Worm (Caenorhabditis elegans): Measurements from ENCODE around the gene srh-11.

srh-11 gene

DNA sequence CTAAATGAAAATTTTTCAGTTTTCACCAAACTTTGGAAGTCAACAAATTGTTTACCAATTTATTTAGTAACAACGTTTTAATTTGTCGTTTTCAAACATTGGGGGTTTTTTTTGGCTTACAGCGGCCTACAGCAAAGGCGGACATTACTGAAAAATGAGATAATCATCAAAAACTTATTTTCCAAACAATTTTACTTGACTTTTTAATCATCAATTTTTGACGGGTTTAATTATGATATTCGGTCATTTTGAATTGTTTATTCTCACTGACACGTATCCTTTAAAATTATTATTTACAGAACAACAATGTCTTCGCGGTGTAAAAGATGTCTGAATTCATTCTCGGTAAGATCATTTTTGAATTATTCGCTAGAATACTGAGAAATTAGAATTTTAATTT is 48.7 kb upstream of the srh-11 start, which contains the start of gene F40B5.2:
Gene F40B5.2, plus strand, starts transcription at position 301 of the 400 bp plus-strand sequence.
- TF ChIP-seq nhr-76 (tag; optimal IDR thresholded peaks at IDR 0.05) (no peak), egl-5 (tag; optimal IDR thresholded peaks at IDR 0.05) (no peak), ceh-82 (tag; optimal IDR thresholded peaks at IDR 0.05) (no peak), lsy-12 (tag; optimal IDR thresholded peaks at IDR 0.05) (no peak), skn-1 (tag; optimal IDR thresholded peaks at IDR 0.05) (no peak), snpc-4 (tag; optimal IDR thresholded peaks at IDR 0.05) (no peak), ztf-11 (tag; optimal IDR thresholded peaks at IDR 0.05) (no peak), elt-1 (tag; optimal IDR thresholded peaks at IDR 0.05) (no peak), nhr-12 (tag; optimal IDR thresholded peaks at IDR 0.05) (no peak), elt-2 (tag; optimal IDR thresholded peaks at IDR 0.05) (no peak), pqm-1 (tag; optimal IDR thresholded peaks at IDR 0.05) (no peak), lin-15B (tag; optimal IDR thresholded peaks at IDR 0.05) (no peak), eor-1 (tag; optimal IDR thresholded peaks at IDR 0.05) (no peak), daf-12 (tag; optimal IDR thresholded peaks at IDR 0.05) (no peak), zag-1 (tag; optimal IDR thresholded peaks at IDR 0.05) (no peak), ztf-4 (tag; optimal IDR thresholded peaks at IDR 0.05) (no peak), ZK546.5 (tag; optimal IDR thresholded peaks at IDR 0.05) (no peak)

DNA sequence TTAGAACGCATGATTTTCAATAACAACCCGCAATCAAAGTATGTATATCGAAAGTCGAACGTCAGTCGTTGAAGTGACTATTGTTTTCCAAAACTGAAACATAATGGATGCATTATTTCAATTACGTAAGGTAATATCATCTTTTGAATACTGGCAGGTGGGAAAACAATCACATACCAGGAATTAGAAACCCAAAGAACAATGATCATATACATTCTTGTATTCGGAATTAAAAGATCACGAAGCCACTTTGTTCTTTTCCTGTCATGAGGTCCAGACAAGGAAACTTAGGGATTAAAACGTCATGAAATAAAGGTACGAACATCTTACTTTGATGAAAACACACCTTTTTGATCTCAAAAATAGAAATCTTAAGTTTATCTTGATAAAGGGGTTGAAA is 43.5 kb upstream of the srh-11 start:
- TF ChIP-seq pha-4 (tag; optimal IDR thresholded peaks at IDR 0.05) (no peak), ceh-9 (tag; optimal IDR thresholded peaks at IDR 0.05) (no peak), lin-39 (tag; optimal IDR thresholded peaks at IDR 0.05) (no peak), mdl-1 (tag; optimal IDR thresholded peaks at IDR 0.05) (no peak), unc-62 (GFP tag; optimal IDR thresholded peaks at IDR 0.05) (no peak), mml-1 (tag; optimal IDR thresholded peaks at IDR 0.05) (no peak), zag-1 (tag; optimal IDR thresholded peaks at IDR 0.05) (no peak), nhr-23 (tag; optimal IDR thresholded peaks at IDR 0.05) (no peak), ceh-82 (tag; optimal IDR thresholded peaks at IDR 0.05) (no peak), nhr-77 (tag; optimal IDR thresholded peaks at IDR 0.05) (no peak), jun-1 (tag; optimal IDR thresholded peaks at IDR 0.05) (no peak), egl-27 (tag; optimal IDR thresholded peaks at IDR 0.05) (no peak), snpc-4 (tag; optimal IDR thresholded peaks at IDR 0.05) (no peak), aly-2 (tag; optimal IDR thresholded peaks at IDR 0.05) (no peak), ztf-11 (tag; optimal IDR thresholded peaks at IDR 0.05) (no peak), hmg-11 (tag; optimal IDR thresholded peaks at IDR 0.05) (no peak)

ce11 chrX:8356305-8356704 is 37.5 kb upstream of the srh-11 start:
- TF ChIP-seq ceh-28 (tag; optimal IDR thresholded peaks at IDR 0.05) = no peak
- no peak for TF ChIP-seq nhr-28 (tag; optimal IDR thresholded peaks at IDR 0.05)
- no peak for TF ChIP-seq unc-39 (tag; optimal IDR thresholded peaks at IDR 0.05)
- no peak for TF ChIP-seq lin-15B (tag; optimal IDR thresholded peaks at IDR 0.05)
- no peak for TF ChIP-seq fos-1 (tag; optimal IDR thresholded peaks at IDR 0.05)
- TF ChIP-seq nhr-11 (tag; optimal IDR thresholded peaks at IDR 0.05) = no peak
- TF ChIP-seq nhr-12 (tag; optimal IDR thresholded peaks at IDR 0.05) = no peak
- no peak for TF ChIP-seq jun-1 (tag; optimal IDR thresholded peaks at IDR 0.05)
- TF ChIP-seq ztf-4 (tag; optimal IDR thresholded peaks at IDR 0.05) = no peak
- TF ChIP-seq mdl-1 (tag; optimal IDR thresholded peaks at IDR 0.05) = no peak
- no peak for TF ChIP-seq ceh-82 (tag; optimal IDR thresholded peaks at IDR 0.05)
- peak; percentile 70 for TF ChIP-seq elt-2 (tag; optimal IDR thresholded peaks at IDR 0.05)
- TF ChIP-seq skn-1 (tag; optimal IDR thresholded peaks at IDR 0.05) = no peak
- TF ChIP-seq pha-4 (tag; optimal IDR thresholded peaks at IDR 0.05) = peak; percentile 30
- TF ChIP-seq R02D3.7 (tag; optimal IDR thresholded peaks at IDR 0.05) = no peak

ce11 chrX:8355350-8355749 is 36.5 kb upstream of the srh-11 start:
- TF ChIP-seq elt-2 (tag; optimal IDR thresholded peaks at IDR 0.05) (peak; percentile 88), pha-4 (tag; optimal IDR thresholded peaks at IDR 0.05) (peak; percentile 72), egl-27 (tag; optimal IDR thresholded peaks at IDR 0.05) (no peak), nfya-1 (tag; optimal IDR thresholded peaks at IDR 0.05; ENCODE audit: insufficient read depth) (no peak), nhr-23 (tag; optimal IDR thresholded peaks at IDR 0.05) (no peak), nhr-77 (tag; optimal IDR thresholded peaks at IDR 0.05) (no peak), ama-1 (optimal IDR thresholded peaks at IDR 0.05) (no peak), pqm-1 (tag; optimal IDR thresholded peaks at IDR 0.05) (peak; percentile 92)

All from whole organism, L3 larva.